Worm (Caenorhabditis elegans): ENCODE measurements around the gene Y41C4A.22.

The Y41C4A.22 gene

ce11 chrIII:11694506-11694947 is 548 bp upstream of the Y41C4A.22 start:
- no peak for TF ChIP-seq unc-62 (GFP tag; optimal IDR thresholded peaks at IDR 0.05)

DNA sequence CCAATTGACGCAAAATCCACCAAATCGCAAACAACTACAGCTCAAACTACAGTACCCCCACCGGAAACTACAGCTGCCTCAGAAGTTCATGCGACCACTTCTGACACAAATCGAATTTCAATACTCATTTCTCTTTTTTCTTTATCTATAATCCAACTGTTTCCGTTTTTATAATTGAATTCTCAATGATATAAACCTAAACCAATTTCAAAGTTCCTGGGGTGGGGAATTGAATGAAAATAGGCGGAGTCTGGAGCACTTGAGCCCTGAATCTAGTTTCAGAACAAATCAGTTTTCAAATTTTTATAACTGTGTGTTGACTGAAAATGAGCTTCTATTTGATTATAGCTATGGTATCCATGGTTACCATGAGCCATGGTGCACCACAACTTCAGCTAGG is 1.2 kb downstream of the Y41C4A.22 start, which contains the start of gene Y41C4A.6:
Gene Y41C4A.6, plus strand, starts transcription at position 301 of the 400 bp plus-strand sequence.
- TF ChIP-seq unc-62 (GFP tag; optimal IDR thresholded peaks at IDR 0.05): no peak

DNA sequence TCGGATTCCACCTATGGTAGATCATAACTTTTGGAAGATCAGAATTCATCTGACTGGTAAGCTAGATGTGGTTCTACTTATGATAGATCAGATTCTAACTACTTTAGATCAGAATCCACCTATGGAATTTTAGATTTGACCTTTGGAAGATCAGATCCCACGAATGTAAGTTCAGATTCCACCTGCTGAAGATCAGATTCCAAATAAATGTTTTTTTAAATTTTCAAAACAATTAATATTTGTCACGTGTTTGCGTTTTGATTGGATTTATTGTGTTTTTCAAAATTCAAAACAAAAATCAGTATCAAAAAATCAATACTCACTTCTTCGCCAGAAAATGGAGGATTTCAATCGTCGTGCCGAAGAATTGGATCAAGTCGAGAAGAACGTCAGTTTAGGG is 3.5 kb downstream of the Y41C4A.22 start, which contains the start of gene Y41C4A.7:
Gene Y41C4A.7, plus strand, starts transcription at position 301 of the 400 bp plus-strand sequence.
- TF ChIP-seq unc-62 (GFP tag; optimal IDR thresholded peaks at IDR 0.05): no peak

- TF ChIP-seq unc-62 (GFP tag; optimal IDR thresholded peaks at IDR 0.05): no peak
Observed at ce11 chrIII:11699959-11700358, 4.9 kb downstream of the Y41C4A.22 start, which contains the start of gene pqn-84. pqn-84 (plus strand) TSS chrIII:11700259.

ce11 chrIII:11701863-11702262 is 6.8 kb downstream of the Y41C4A.22 start:
- no peak for TF ChIP-seq unc-62 (GFP tag; optimal IDR thresholded peaks at IDR 0.05)

DNA sequence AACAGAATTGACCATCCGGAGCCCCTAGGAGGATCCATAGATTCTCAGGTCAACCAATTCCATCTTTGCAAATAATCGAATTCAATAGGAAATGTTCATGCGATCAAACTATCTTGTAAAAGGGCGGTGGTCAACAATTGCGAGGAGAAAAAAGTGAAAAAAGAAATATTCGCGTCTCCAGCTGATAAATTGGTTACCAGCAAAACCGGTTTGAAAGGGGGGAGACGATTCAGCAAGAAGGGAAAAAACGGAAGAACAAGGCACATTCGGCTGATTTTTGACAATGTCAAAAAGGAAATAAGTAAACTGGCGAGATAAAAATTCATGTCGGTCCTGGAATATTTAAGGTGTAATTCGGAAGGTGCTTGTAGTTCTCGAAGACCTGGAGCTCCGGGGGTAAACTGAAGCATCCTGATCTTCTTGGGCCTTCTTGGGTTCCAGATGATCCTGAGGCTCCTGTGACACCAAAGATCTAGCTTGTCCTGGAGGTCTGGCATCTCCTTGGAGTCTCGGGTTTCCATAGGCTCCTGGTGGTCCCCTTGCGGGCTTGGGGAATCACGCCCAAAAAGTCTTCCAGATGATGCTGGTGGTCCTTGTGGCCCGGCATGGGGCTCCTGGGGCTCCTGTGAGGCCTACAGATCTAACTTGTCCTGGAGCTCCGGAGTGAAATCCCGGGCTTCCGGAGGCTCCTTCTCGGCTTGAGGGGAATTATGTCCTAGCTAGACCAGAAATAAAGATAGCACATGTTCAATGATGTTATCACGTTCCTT is 8.1 kb downstream of the Y41C4A.22 start:
- no peak for TF ChIP-seq unc-62 (GFP tag; optimal IDR thresholded peaks at IDR 0.05)

- TF ChIP-seq unc-62 (GFP tag; optimal IDR thresholded peaks at IDR 0.05): no peak
Observed at ce11 chrIII:11703776-11704093, 8.7 kb downstream of the Y41C4A.22 start, which contains the start of gene col-95. col-95 (plus strand) TSS chrIII:11703994.

DNA sequence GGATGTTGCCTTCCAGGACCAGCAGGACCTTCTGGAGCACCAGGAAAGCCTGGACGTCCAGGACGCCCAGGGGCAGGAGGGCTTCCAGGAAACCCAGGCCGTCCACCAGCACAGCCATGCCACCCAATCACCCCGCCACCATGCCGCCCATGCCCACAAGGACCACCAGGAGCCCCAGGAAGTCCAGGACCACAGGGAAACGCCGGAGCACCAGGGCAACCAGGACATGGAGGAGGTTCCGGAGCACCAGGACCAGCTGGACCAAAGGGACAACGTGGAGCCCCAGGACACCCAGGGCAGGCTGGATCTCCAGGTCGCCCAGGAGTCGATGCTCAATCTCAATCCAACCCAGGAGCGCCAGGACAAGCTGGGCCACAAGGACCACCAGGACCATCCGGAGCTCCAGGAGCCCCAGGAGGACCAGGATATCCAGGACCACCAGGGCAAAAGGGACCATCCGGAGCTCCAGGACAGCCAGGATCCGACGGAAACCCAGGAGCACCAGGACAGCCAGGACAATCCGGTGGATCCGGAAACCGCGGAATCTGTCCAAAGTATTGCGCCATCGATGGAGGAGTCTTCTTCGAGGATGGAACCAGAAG is 9.4 kb downstream of the Y41C4A.22 start:
- TF ChIP-seq unc-62 (GFP tag; optimal IDR thresholded peaks at IDR 0.05): no peak

DNA sequence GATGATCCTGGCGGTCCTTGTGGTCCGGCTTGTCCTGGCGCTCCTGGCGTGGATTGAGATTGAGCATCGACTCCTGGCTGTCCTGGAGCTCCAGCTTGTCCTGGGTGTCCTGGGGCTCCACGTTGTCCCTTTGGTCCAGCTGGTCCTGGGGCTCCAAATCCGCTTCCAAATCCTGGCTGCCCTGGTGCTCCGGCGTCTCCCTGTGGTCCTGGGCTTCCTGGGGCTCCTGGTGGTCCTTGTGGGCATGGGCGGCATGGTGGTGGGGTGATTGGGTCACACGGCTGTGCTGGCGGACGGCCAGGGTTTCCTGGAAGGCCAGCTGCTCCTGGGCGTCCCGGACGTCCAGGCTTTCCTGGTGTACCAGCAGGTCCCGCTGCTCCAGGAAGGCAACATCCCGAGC is 10.9 kb downstream of the Y41C4A.22 start:
- no peak for TF ChIP-seq unc-62 (GFP tag; optimal IDR thresholded peaks at IDR 0.05)

DNA sequence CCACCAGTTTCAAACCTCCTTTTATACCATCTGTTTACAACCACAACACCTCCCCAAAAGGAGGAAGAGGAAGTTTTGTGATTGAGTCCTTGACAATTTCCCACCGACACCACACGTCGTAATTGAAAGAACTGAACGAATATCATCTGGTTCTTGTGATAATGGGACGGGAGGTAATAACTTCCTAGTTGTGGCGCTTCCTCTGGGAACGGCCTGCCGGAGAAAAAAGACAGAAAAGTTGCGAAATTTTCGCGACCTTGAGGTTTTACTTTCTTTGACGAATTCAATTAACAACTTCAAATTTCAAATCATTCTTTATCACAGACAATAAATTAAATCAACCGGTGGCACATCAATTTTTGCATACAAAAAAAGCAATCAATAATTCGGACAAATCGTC is 11.6 kb downstream of the Y41C4A.22 start, which contains the start of gene col-96:
Gene col-96, minus strand, starts transcription at position 101 of the 400 bp plus-strand sequence.
- no peak for TF ChIP-seq unc-62 (GFP tag; optimal IDR thresholded peaks at IDR 0.05)

DNA sequence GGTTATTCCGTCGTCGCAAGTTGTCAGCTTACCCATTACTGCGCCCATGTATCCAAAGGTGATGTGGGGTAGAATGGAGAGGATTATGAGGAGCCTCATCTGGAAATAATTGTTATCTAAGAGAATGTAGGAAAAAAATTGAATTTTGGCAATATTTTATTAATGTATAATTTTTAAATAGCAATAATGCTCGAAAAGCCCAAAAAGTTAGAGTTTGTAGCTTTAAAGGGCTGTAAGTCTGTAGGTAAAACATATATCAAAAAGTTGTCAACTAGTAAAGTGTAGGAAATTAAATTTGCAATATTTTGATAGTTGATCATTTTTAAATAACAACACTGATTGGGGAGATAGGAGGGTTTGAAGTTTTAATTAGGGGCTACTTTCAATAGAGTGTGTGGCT is 13.6 kb downstream of the Y41C4A.22 start, which contains the start of gene Y41C4A.8:
Gene Y41C4A.8, minus strand, starts transcription at position 101 of the 400 bp plus-strand sequence.
- TF ChIP-seq unc-62 (GFP tag; optimal IDR thresholded peaks at IDR 0.05): no peak

DNA sequence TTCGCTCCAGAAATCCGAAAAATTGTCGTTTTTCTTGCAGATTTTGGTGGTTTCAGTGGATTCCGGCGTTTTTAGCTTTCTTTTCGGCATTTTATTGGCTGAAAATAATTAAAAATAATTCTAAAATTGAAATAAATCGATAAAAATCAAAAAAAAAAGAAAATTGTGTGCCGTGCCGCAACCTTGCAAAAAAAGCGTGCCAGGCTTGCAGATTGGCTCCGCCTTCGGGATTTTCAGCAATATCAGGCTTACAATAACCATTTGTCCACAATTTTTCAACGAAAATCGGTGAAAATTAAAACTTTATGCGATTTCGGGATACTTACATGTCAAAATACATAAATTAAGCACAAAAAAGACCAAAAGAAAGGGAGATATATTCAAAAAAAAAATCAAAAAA is 23.5 kb downstream of the Y41C4A.22 start, which contains the start of gene Y41C4A.9:
Gene Y41C4A.9, minus strand, starts transcription at position 98 of the 400 bp plus-strand sequence.
- no peak for TF ChIP-seq unc-62 (GFP tag; optimal IDR thresholded peaks at IDR 0.05)

ce11 chrIII:11719400-11719875 is 24.4 kb downstream of the Y41C4A.22 start, which contains the start of the genes elb-1 and Y41C4A.11:
elb-1 (minus strand) TSS chrIII:11719450.
Y41C4A.11 (plus strand) TSS chrIII:11719860.
- TF ChIP-seq unc-62 (GFP tag; optimal IDR thresholded peaks at IDR 0.05): no peak

DNA sequence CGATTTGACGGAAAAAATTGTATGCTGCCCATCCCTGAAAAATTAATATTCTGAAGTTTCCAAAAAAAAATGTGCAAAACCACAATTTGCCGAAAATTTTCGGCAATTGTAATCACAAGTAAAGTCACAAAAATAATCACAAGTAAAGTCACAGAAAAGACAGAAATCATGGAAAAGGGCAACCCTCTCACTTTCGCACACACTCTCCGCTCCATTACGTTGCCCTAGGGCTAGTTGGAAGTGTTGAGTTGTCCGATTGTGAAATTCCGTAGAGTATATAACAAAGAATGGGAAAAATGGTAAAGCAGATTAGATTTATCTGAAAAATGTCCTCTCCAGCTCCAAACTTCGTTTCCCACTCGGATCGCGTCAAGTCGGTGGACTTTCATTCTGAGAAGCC is 26.3 kb downstream of the Y41C4A.22 start, which contains the start of gene Y41C4A.32:
Gene Y41C4A.32, plus strand, starts transcription at position 302 of the 400 bp plus-strand sequence.
- no peak for TF ChIP-seq unc-62 (GFP tag; optimal IDR thresholded peaks at IDR 0.05)

- TF ChIP-seq unc-62 (GFP tag; optimal IDR thresholded peaks at IDR 0.05): no peak
Observed at ce11 chrIII:11726590-11726989, 31.5 kb downstream of the Y41C4A.22 start, which contains the start of gene Y41C4A.12. Y41C4A.12 (minus strand) TSS chrIII:11726690.

ce11 chrIII:11727010-11727409 is 31.9 kb downstream of the Y41C4A.22 start:
- no peak for TF ChIP-seq unc-62 (GFP tag; optimal IDR thresholded peaks at IDR 0.05)

Data from whole organism, dauer.